Worm (Caenorhabditis elegans) whole organism, dauer: ENCODE measurements around the gene Y46G5A.36.

Source experiments
- unc-62 ChIP-seq: sonication (generic microtip); optimal IDR thresholded peaks from 2 replicates; lab custom pipeline; 2017; ENCODE audit warnings: missing biosample characterization, missing genetic modification reagents, missing genetic modification characterization

The Y46G5A.36 gene

DNA sequence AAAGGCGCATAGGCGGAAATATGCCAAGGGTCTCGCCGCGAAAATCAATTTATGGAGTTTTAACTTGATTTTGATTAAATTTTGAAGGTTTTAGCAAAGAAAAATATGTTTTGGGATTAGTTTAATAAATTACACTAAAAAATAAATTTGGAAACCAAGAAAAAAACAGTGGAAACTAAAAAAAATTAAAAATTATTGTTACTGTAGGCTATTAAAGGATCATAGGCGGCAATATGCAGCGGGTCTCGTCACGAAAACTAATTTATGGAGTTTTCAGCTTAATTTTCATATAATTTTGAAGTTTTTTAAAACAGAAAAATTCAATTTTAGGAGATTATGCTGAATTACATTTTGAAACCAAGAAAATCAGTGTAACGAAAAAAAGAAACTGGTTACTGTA lies 14.7 kb upstream of the Y46G5A.36 start:
- no peak for TF ChIP-seq unc-62 (GFP tag; lab: Kevin White, UChicago)

DNA sequence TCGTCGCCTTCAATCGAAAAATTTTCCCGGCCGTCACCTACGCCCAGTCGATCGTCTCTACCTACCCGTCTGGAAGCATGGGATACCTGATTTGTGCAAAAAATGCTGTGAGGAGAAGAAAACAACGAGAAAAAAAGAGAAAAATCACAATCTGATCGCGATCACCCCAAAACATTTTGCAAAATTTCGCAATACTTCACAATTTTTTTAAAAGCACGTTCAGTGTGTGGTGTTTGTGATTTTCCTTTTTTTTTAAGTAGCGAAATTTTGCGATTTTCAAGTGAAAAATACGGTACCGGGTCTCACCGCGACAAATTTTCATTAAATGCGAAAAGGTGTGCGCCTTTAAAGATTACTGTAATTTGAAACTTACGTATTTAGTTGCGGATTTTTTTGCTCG lies 13.8 kb upstream of the Y46G5A.36 start:
- TF ChIP-seq unc-62 (GFP tag; lab: Kevin White, UChicago): no peak

DNA sequence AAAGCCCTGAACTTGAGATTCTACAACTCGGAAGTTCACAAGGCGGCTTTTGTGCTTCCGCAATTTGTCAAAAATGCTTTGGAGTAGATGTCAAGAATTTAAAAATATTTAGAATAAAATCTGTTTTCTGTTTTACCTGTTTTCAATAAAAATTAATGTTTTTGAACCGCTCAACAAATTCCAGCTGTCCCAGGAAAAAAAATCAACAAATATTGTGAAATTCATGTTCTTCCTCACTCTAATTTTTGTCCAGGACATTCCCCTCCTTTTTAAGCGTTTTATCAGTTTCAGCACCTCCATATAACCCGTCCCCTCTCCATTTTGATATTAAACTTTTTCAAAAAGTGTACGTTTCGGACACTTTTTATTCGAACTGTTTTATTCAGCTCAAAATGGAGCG lies 12.8 kb upstream of the Y46G5A.36 start, which contains the start of gene Y46G5A.20:
TSS of gene Y46G5A.20 (plus strand) at position 301 of the 400 bp plus-strand sequence.
- no peak for TF ChIP-seq unc-62 (GFP tag; lab: Kevin White, UChicago)

DNA sequence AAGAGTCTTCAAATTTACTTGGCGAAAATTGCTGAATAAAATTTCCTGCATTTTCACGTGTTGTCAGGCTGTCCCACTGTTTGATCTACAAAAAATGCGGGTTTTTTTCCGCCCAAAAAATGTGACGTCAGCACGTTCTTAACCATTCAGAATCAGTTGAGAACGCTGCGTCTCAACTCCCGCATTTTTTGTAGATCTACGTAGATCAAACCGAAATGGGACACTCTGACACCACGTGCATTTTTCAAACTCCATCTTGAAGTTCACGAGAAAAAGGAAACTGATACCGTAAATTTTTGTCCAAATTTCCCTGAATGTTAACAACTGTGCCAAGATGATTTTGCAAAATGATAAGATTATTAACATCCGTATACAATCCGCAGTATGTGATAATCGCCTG lies 10.2 kb upstream of the Y46G5A.36 start:
- no peak for TF ChIP-seq unc-62 (GFP tag; lab: Kevin White, UChicago)

DNA sequence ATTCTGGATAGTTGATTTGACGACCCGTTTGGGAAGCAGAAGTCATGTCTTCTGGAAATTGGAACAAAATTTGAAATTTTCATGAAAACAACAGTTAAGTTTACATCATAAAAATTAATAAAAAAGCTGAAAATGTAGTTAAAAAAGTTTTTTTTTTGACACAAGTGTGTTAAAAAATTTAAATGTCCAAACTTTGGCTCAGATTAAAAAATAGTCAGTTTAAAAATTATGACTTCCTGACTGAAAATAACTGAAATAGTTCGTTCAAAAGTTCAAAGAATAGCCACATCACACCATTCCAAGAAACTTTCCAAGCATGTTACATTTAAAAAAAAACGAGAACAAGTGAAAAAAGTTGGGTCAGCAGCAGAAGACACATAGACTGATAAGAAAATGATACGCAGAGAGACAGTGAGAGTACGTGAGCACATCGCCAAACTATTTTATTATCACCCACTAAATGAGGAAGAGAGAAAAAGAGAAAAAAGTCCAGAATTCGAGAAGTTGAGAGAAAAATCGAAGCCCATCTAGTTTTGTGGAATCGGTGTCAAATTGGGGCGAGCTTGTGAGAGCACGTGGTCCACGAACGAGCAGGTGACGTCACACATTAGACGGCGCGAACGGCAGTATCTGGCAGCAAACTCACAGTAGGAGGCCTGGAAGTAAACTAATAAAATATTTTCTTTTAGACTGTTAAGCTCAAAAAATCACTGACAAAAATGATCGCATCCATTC lies 6.9 kb upstream of the Y46G5A.36 start, which contains the start of gene acl-7:
TSS of gene acl-7 (minus strand) at position 51 of the 735 bp plus-strand sequence.
- no peak for TF ChIP-seq unc-62 (GFP tag; lab: Kevin White, UChicago)

DNA sequence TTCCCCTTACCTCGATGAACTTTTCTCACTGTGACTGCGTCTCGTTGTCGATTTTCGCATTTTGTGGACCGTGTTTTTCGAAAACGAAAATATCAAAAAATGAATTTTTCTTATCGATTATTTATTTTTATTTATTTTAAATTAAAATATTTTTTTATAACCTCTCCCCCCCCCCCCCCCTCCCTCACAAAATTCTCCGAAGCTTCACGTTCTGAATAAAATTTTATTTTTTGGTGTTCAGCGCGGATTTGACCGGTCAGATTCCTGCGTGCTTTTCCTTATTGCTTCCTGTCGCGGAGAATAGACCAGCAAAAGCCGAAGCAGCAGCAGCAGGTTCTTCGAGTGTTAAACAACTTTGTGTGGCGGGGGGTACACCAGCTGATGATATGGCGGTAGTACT lies 5.0 kb upstream of the Y46G5A.36 start, which contains the start of gene Y46G5A.22:
TSS of gene Y46G5A.22 (minus strand) at position 101 of the 400 bp plus-strand sequence.
- TF ChIP-seq unc-62 (GFP tag; lab: Kevin White, UChicago): no peak

DNA sequence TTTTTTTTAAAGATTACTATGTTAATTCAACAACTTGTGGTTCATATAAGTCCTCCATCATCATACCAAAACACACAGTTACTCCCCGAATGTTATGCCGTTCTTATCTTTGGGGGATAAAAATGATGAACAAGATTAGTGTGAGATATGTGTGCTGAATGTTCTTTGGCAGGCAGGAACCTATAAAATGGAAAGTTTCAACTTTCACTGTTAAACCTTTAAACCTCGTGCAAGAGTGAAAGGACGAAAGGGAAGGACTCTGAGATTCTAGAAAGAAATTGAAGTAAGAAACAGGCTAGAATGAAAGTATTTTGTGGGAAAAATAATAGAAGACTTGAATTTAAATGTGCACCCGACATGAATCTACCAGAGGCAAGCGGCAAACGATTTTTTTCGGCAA lies 3.5 kb upstream of the Y46G5A.36 start:
- TF ChIP-seq unc-62 (GFP tag; lab: Kevin White, UChicago): no peak

DNA sequence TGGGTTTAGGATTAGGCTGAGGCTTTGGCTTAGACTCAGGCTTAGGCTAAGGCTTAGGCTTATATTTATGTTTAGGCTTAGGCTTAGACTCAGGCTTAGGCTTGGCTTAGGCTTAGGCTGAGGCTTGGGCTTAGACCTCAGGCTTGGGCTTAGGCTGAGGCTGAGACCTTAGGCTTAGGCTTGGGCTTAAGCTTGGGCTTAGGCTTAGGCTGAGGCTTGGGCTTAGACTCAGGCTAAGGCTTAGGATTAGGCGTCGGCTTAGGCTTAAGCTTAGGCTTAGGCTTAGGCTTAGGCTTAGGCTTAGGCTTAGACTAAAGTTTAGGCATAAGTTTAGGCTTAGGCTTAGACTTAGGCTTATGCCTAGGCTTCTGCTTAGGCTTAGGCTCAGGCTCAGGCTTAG lies 984 bp downstream of the Y46G5A.36 start:
- TF ChIP-seq unc-62 (GFP tag; lab: Kevin White, UChicago): no peak

DNA sequence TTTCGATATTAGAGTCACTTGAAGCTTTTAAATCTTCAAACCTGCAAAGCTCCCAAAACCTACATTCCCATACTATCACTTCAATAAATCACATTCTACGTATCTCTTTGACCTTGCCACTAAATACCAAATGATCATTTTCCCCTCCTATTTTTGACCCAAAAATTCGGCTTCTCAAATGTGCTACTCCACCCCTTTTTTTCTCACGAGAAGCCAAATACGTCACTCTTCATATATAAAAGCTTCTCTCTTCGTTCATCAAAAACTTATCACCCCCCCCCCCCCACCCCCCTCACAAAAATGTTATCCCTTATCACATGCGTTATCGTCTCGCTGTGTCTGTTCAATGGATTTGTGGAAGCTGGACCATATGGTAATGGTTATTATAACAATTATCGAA lies 3.3 kb downstream of the Y46G5A.36 start, which contains the start of gene Y46G5A.38:
TSS of gene Y46G5A.38 (plus strand) at position 301 of the 400 bp plus-strand sequence.
- TF ChIP-seq unc-62 (GFP tag; lab: Kevin White, UChicago): no peak

DNA sequence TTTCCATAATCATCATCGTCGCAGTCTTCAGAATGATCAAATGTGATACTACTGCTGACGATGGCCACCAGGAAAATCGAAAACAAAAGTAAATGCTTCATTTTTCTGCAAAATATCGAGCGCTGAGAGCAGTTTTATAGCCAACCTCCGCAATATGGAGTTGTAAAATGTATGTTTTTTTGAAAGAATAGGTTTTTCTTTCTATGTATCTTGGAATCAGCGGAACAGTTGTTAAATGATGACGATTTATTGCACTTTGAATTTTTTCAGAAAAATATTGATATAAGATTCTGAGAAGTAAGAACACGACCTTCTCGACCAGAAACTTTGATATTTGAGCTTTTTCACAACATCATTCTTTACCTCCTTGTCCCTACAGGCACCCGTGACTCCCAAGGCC lies 5.4 kb downstream of the Y46G5A.36 start, which contains the start of gene Y46G5A.23:
TSS of gene Y46G5A.23 (minus strand) at position 101 of the 400 bp plus-strand sequence.
- TF ChIP-seq unc-62 (GFP tag; lab: Kevin White, UChicago): no peak

DNA sequence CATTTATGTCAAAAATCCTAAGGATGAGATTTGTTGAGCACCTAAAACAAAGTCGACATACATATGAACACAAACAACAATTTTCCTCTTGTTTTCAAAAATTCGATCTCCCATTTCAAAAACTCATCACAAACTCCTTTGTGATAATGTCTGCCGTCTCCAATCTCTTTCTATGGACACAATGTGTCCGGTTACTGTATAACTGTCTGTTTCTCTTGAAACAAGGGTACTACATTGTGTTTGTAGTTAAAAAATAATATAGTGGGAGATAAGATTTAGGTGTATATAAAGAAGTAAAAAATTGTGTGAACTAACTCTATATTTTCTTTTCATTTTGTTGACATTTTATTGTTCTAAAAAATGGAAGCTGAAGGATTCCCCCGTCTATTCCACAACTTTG lies 6.9 kb downstream of the Y46G5A.36 start, which contains the start of gene bcmo-1:
TSS of gene bcmo-1 (plus strand) at position 330 of the 400 bp plus-strand sequence.
- TF ChIP-seq unc-62 (GFP tag; lab: Kevin White, UChicago): no peak

DNA sequence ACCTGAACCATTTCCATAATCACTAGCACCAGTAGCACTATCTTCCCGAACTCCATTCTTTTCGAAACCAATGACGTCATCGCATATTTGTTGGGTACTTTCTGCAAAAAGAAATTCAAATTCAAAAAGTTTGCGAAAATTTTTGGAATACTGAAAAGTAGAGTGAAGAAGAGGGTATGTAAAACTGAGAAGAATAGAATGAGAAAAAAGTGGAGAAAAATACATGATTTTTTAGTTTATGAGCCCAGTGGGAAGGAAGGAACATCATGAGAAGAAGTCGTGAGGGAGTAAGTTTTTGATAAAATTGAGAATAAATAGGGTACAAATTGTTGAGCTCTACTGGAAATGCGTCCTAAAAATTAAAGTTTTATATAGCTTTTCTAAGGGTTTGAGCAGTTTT lies 16.6 kb downstream of the Y46G5A.36 start, which contains the start of gene lgc-35:
TSS of gene lgc-35 (minus strand) at position 101 of the 400 bp plus-strand sequence.
- no peak for TF ChIP-seq unc-62 (GFP tag; lab: Kevin White, UChicago)

DNA sequence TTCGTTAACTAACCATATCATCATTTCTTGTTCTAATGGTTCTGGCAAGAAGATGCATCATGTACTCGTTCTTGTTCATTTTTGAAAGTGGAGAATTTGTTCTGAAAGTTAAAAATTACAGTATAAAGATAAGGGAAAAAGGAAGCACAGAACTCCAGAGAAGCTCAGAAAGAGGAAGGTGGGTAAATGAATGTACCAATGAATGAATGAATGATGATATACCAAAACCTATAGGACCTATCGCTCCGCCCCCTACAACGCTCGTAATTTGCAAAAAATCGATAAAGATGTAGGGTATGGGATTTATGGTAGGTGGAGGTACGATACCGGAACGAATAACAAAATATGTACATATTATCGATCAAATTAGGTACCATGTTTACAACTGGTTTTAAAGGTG lies 24.3 kb downstream of the Y46G5A.36 start, which contains the start of gene pes-10:
TSS of gene pes-10 (minus strand) at position 101 of the 400 bp plus-strand sequence.
- no peak for TF ChIP-seq unc-62 (GFP tag; lab: Kevin White, UChicago)

DNA sequence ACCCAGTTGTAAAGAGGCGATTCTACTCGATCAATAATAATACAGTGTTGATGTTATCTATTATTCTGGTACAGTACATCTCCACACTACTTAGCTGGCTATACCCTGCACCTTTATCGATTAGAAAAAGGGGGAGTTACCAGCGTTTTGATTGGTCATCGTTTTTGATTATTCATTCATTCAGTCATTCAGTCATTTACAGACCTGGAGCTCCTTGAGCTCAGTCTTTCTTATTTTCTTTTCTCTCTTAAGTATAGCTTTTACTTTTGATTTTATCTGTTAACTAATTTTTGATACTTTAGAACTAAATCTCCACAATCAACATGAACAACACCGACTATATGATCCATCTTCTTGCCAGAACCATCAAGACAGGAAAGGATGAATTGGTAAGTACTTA lies 26.6 kb downstream of the Y46G5A.36 start, which contains the start of gene Y46G5A.28:
TSS of gene Y46G5A.28 (plus strand) at position 301 of the 400 bp plus-strand sequence.
- TF ChIP-seq unc-62 (GFP tag; lab: Kevin White, UChicago): no peak

DNA sequence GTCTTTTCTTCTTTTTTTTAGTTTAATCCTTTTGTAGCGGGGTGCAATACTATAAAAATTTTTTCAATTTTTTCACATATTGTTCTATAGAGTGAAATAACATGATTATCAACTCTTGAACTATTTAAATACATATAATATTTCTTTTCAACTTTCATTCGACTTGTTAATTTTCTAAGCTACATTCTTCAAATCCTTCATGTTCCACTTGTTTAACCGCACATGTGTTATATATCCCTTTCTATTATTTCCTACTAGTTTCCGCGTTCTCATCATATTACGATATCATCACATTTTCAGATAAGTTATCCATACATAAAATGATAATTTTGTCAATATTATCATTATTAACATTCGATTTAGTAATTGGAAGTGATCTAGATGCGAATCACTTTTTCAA lies 32.4 kb downstream of the Y46G5A.36 start, which contains the start of gene Y46G5A.29:
TSS of gene Y46G5A.29 (plus strand) at position 301 of the 400 bp plus-strand sequence.
- no peak for TF ChIP-seq unc-62 (GFP tag; lab: Kevin White, UChicago)

DNA sequence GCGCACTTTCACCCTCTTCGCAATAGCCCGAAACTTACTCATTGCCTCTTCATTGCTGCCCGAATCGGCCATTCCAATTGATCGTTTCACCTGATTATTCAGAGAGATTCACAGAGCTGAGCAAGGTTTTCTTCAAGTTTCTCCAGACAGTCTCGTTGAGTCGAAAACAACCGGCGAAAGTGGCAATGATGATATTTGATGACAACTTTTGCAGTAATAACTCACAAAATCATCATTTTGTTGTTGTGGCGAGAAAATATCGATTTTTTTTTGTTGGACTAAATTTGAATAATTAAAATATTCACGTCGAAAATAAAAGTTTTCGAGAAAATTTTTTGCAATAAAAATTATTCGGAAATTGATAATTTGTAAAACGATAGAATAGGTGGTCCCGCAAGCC lies 42.1 kb downstream of the Y46G5A.36 start, which contains the start of gene snf-5:
TSS of gene snf-5 (minus strand) at position 182 of the 400 bp plus-strand sequence.
- no peak for TF ChIP-seq unc-62 (GFP tag; lab: Kevin White, UChicago)
